Fruit fly (Drosophila melanogaster) whole organism, embryonic: Measurements from ENCODE around the gene Vps52.

Experiments used
- Antp ChIP-seq: fragments of 200-800 bp; sonication (Bioruptor generic); optimal IDR thresholded peaks from 3 replicates; lab custom pipeline; 2016; ENCODE audit warnings: missing biosample characterization, missing genetic modification characterization
- CG1024 ChIP-seq: fragments of 200-800 bp; sonication (Bioruptor generic); IDR thresholded peaks from 2 replicates; pipeline ENCODE4 v1.3.6; 2022; ENCODE audit warnings: missing biosample characterization, missing genetic modification characterization
- CG10431 ChIP-seq: fragments of 200-800 bp; sonication (Bioruptor generic); optimal IDR thresholded peaks from 3 replicates; lab custom pipeline; 2018; ENCODE audit warnings: missing biosample characterization, mild to moderate bottlenecking, missing genetic modification characterization
- CG10959 ChIP-seq: fragments of 200-800 bp; sonication (Bioruptor generic); IDR thresholded peaks from 2 replicates; pipeline ENCODE4 v1.3.6; 2022; ENCODE audit warnings: missing biosample characterization, missing genetic modification characterization
- CG11695 ChIP-seq: fragments of 200-800 bp; sonication (Bioruptor generic); IDR thresholded peaks from 3 replicates; pipeline ENCODE4 v1.3.6; 2022; ENCODE audit warnings: missing biosample characterization, missing genetic modification characterization
- CG11723 ChIP-seq: fragments of 200-800 bp; sonication (Bioruptor generic); optimal IDR thresholded peaks from 2 replicates; lab custom pipeline; 2017; ENCODE audit warnings: missing biosample characterization, mild to moderate bottlenecking, missing genetic modification characterization
- CG12236 ChIP-seq: fragments of 200-800 bp; sonication (Bioruptor generic); optimal IDR thresholded peaks from 2 replicates; lab custom pipeline; 2016; ENCODE audit warnings: missing biosample characterization, missing genetic modification characterization
- CG12659 ChIP-seq: fragments of 200-800 bp; sonication (Bioruptor generic); optimal IDR thresholded peaks from 3 replicates; lab custom pipeline; 2017; ENCODE audit warnings: mild to moderate bottlenecking, missing biosample characterization, missing genetic modification reagents, missing genetic modification characterization
- CG12769 ChIP-seq: fragments of 200-800 bp; sonication (Bioruptor generic); optimal IDR thresholded peaks from 2 replicates; lab custom pipeline; 2019; ENCODE audit warnings: missing biosample characterization, mild to moderate bottlenecking, missing genetic modification characterization, moderate library complexity
- CG13296 ChIP-seq: fragments of 200-800 bp; sonication (Bioruptor generic); optimal IDR thresholded peaks from 3 replicates; lab custom pipeline; 2018; ENCODE audit warnings: missing biosample characterization, mild to moderate bottlenecking, missing genetic modification characterization
- CG14441 ChIP-seq: fragments of 200-800 bp; sonication (Bioruptor generic); IDR thresholded peaks from 2 replicates; pipeline ENCODE4 v1.3.6; 2022; ENCODE audit warnings: missing biosample characterization, missing genetic modification characterization
- CG15011 ChIP-seq: fragments of 200-800 bp; sonication (Bioruptor generic); optimal IDR thresholded peaks from 3 replicates; lab custom pipeline; 2018; ENCODE audit warnings: missing biosample characterization, mild to moderate bottlenecking, missing genetic modification characterization
- CG17328 ChIP-seq: fragments of 200-800 bp; sonication (Bioruptor generic); IDR thresholded peaks from 2 replicates; pipeline ENCODE4 v1.3.6; 2022; ENCODE audit warnings: missing biosample characterization, missing genetic modification characterization
- CG17359 ChIP-seq: fragments of 200-800 bp; sonication (Bioruptor generic); optimal IDR thresholded peaks from 3 replicates; lab custom pipeline; 2018; ENCODE audit warnings: missing biosample characterization, mild to moderate bottlenecking, missing genetic modification characterization, moderate library complexity
- CG17385 ChIP-seq: fragments of 200-800 bp; sonication (Bioruptor generic); optimal IDR thresholded peaks from 3 replicates; lab custom pipeline; 2018; ENCODE audit warnings: missing biosample characterization, mild to moderate bottlenecking, missing genetic modification characterization
- CG2116 ChIP-seq: fragments of 200-800 bp; sonication (Bioruptor generic); optimal IDR thresholded peaks from 3 replicates; lab custom pipeline; 2018; ENCODE audit warnings: missing biosample characterization, mild to moderate bottlenecking, missing genetic modification characterization
- CG2712 ChIP-seq: fragments of 200-800 bp; optimal IDR thresholded peaks from 3 replicates; lab custom pipeline; 2019; ENCODE audit warnings: missing biosample characterization, mild to moderate bottlenecking, missing genetic modification characterization, moderate library complexity
- CG2889 ChIP-seq: fragments of 200-800 bp; sonication (Bioruptor generic); IDR thresholded peaks from 3 replicates; pipeline ENCODE4 v1.3.6; 2022; ENCODE audit warnings: missing biosample characterization, missing genetic modification characterization
- CG33557 ChIP-seq: fragments of 200-800 bp; sonication (Bioruptor generic); optimal IDR thresholded peaks from 2 replicates; lab custom pipeline; 2019; ENCODE audit warnings: missing biosample characterization, mild to moderate bottlenecking, missing genetic modification characterization, moderate library complexity
- CG5953 ChIP-seq: fragments of 200-800 bp; sonication (Bioruptor generic); IDR thresholded peaks from 2 replicates; pipeline ENCODE4 v1.3.6; 2022; ENCODE audit warnings: missing biosample characterization, missing genetic modification characterization
- CG6254 ChIP-seq: fragments of 200-800 bp; sonication (Bioruptor generic); optimal IDR thresholded peaks from 3 replicates; lab custom pipeline; 2017; ENCODE audit warnings: mild to moderate bottlenecking, missing biosample characterization, missing genetic modification reagents, missing genetic modification characterization
- CG6683 ChIP-seq: fragments of 200-800 bp; sonication (Bioruptor generic); optimal IDR thresholded peaks from 2 replicates; lab custom pipeline; 2017; ENCODE audit warnings: missing biosample characterization, mild to moderate bottlenecking, missing genetic modification characterization, missing genetic modification reagents
- CG6689 ChIP-seq: fragments of 200-800 bp; sonication (Bioruptor generic); IDR thresholded peaks from 2 replicates; pipeline ENCODE4 v1.3.6; 2022; ENCODE audit warnings: missing biosample characterization, missing genetic modification characterization
- CG8089 ChIP-seq: fragments of 200-800 bp; sonication (Bioruptor generic); optimal IDR thresholded peaks from 3 replicates; lab custom pipeline; 2016; ENCODE audit warnings: missing biosample characterization, missing genetic modification characterization
- CG8924 ChIP-seq: fragments of 200-800 bp; optimal IDR thresholded peaks from 3 replicates; lab custom pipeline; 2019; ENCODE audit warnings: missing biosample characterization, mild to moderate bottlenecking, missing genetic modification characterization, moderate library complexity
- CG9437 ChIP-seq: fragments of 200-800 bp; sonication (Bioruptor generic); optimal IDR thresholded peaks from 2 replicates; lab custom pipeline; 2018; ENCODE audit warnings: missing biosample characterization, mild to moderate bottlenecking, missing genetic modification characterization
- CG9932 ChIP-seq: fragments of 200-800 bp; sonication (Bioruptor generic); IDR thresholded peaks from 2 replicates; pipeline ENCODE4 v1.3.6; 2022; ENCODE audit warnings: missing biosample characterization, missing genetic modification characterization
- CkIIα-i1 ChIP-seq: fragments of 200-800 bp; sonication (Bioruptor generic); IDR thresholded peaks from 2 replicates; pipeline ENCODE4 v1.3.6; 2022; ENCODE audit warnings: missing biosample characterization, missing genetic modification characterization
- D ChIP-seq, 2 experiments: fragments of 200-800 bp in 1 of 2; fragments of >200 bp in 1 of 2; sonication (Bioruptor generic) in 1 of 2; optimal IDR thresholded peaks; 2 replicates in 1 of 2; 3 replicates in 1 of 2; lab custom pipeline; 2017; ENCODE audit warnings: mild to moderate bottlenecking in 1 of 2, missing biosample characterization in 1 of 2, missing genetic modification characterization in 1 of 2, missing genetic modification reagents in 1 of 2
- Dek ChIP-seq: fragments of 200-800 bp; sonication (Bioruptor generic); optimal IDR thresholded peaks from 3 replicates; lab custom pipeline; 2019; ENCODE audit warnings: missing biosample characterization, mild to moderate bottlenecking, missing genetic modification characterization, moderate library complexity
- Eip74EF ChIP-seq, 2 experiments: fragments of 200-800 bp in 1 of 2; fragments of >200 bp in 1 of 2; sonication (Bioruptor generic) in 1 of 2; optimal IDR thresholded peaks; 2 replicates each; lab custom pipeline; 2017 to 2019; ENCODE audit warnings: missing biosample characterization in 2 of 2, missing genetic modification characterization in 2 of 2, mild to moderate bottlenecking in 1 of 2, moderate library complexity in 1 of 2
- Ets65A ChIP-seq: fragments of 200-800 bp; sonication (Bioruptor generic); peaks from one replicate; lab custom pipeline; 2016; ENCODE audit warnings: missing biosample characterization, missing genetic modification characterization
- Fer1 ChIP-seq: fragments of 200-800 bp; sonication (Bioruptor generic); optimal IDR thresholded peaks from 2 replicates; lab custom pipeline; 2017; ENCODE audit warnings: missing biosample characterization, mild to moderate bottlenecking, missing genetic modification characterization
- GATAe ChIP-seq: fragments of 200-800 bp; sonication (Bioruptor generic); conservative IDR thresholded peaks from 2 replicates; pipeline ENCODE4 v1.3.6; 2022; ENCODE audit warnings: missing biosample characterization, missing genetic modification characterization
- HmgZ ChIP-seq: fragments of 200-800 bp; sonication (Bioruptor generic); optimal IDR thresholded peaks from 2 replicates; lab custom pipeline; 2018; ENCODE audit warnings: missing biosample characterization, mild to moderate bottlenecking, missing genetic modification characterization
- Lpt ChIP-seq: fragments of >200 bp; optimal IDR thresholded peaks from 2 replicates; lab custom pipeline; 2018; ENCODE audit warnings: missing biosample characterization, missing genetic modification characterization
- NK7.1 ChIP-seq: fragments of 200-800 bp; sonication (Bioruptor generic); optimal IDR thresholded peaks from 3 replicates; lab custom pipeline; 2016; ENCODE audit warnings: missing biosample characterization, missing genetic modification characterization
- NfI ChIP-seq: fragments of 200-800 bp; sonication (Bioruptor generic); optimal IDR thresholded peaks from 3 replicates; lab custom pipeline; 2018; ENCODE audit warnings: missing biosample characterization, mild to moderate bottlenecking, missing genetic modification characterization, moderate library complexity
- Tbp ChIP-seq: fragments of >200 bp; optimal IDR thresholded peaks from 2 replicates; lab custom pipeline; 2018; ENCODE audit warnings: missing biosample characterization, missing genetic modification characterization
- ase ChIP-seq: fragments of 200-800 bp; sonication (Bioruptor generic); IDR thresholded peaks from 3 replicates; pipeline ENCODE4 v1.3.6; 2022; ENCODE audit warnings: missing biosample characterization, missing genetic modification characterization
- cg ChIP-seq: fragments of 200-800 bp; sonication (Bioruptor generic); optimal IDR thresholded peaks from 3 replicates; lab custom pipeline; 2019; ENCODE audit warnings: missing biosample characterization, mild to moderate bottlenecking, missing genetic modification characterization, moderate library complexity
- chinmo ChIP-seq: fragments of 200-800 bp; sonication (Bioruptor generic); IDR thresholded peaks from 4 replicates; pipeline ENCODE4 v1.3.6; 2022; ENCODE audit warnings: missing biosample characterization, missing genetic modification characterization; ENCODE audit not compliant: partially characterized antibody
- chm ChIP-seq: fragments of 200-800 bp; sonication (Bioruptor generic); IDR thresholded peaks from 2 replicates; pipeline ENCODE4 v1.3.6; 2022; ENCODE audit warnings: missing biosample characterization, missing genetic modification characterization
- gsb-n ChIP-seq: fragments of 200-800 bp; sonication (Bioruptor generic); optimal IDR thresholded peaks from 3 replicates; lab custom pipeline; 2018; ENCODE audit warnings: missing biosample characterization, mild to moderate bottlenecking, missing genetic modification characterization
- mld ChIP-seq: fragments of 200-800 bp; sonication (Bioruptor generic); IDR thresholded peaks from 3 replicates; pipeline ENCODE4 v1.3.6; 2022; ENCODE audit warnings: missing biosample characterization, missing genetic modification characterization; ENCODE audit not compliant: partially characterized antibody
- otp ChIP-seq: fragments of 200-800 bp; sonication (Bioruptor generic); IDR thresholded peaks from 3 replicates; pipeline ENCODE4, ENCODE4 v1.3.6; 2022; ENCODE audit warnings: missing biosample characterization, missing genetic modification characterization
- sim ChIP-seq: fragments of 200-800 bp; sonication (Bioruptor generic); IDR thresholded peaks from 2 replicates; pipeline ENCODE4 v1.3.6; 2022; ENCODE audit warnings: missing biosample characterization, missing genetic modification characterization
- unpg ChIP-seq: fragments of 200-800 bp; sonication (Bioruptor generic); optimal IDR thresholded peaks from 3 replicates; lab custom pipeline; 2018; ENCODE audit warnings: missing biosample characterization, mild to moderate bottlenecking, missing genetic modification characterization, moderate library complexity

Gene Vps52

dm6 chr2L:5546207-5546517 lies 22.5 kb upstream of the Vps52 start (continued):
- TF ChIP-seq CG12769 (peak; percentile 5), CG15011 (GFP tag; lab: Kevin White, UChicago) (no peak), CG2116 (no peak)

- TF ChIP-seq Lpt (GFP tag; lab: Kevin White, UChicago) (no peak), CG1024 (GFP tag; lab: Robert Waterston, UW) (0 out of 2 replicates have a peak, but pooled peaks have one; percentile 6), CG6689 (peak; percentile 46), CkIIα-i1 (GFP tag; lab: Robert Waterston, UW) (no peak), Antp (peak; percentile 49), chm (GFP tag; lab: Robert Waterston, UW) (peak; percentile 36; the same call in 1 of the 2 replicates), CG10431 (GFP tag; lab: Kevin White, UChicago) (no peak), CG11723 (GFP tag; lab: Kevin White, UChicago) (no peak), NK7.1 (GFP tag; lab: Kevin White, UChicago) (no peak), unpg (GFP tag; lab: Kevin White, UChicago) (peak; percentile 59), Dek (tag; lab: Kevin White, UChicago) (peak; percentile 39), GATAe (GFP tag; lab: Robert Waterston, UW) (no peak), CG6254 (GFP tag; lab: Kevin White, UChicago) (no peak), CG9437 (GFP tag; lab: Kevin White, UChicago) (peak; percentile 4), gsb-n (tag; lab: Kevin White, UChicago) (no peak), CG17328 (peak; percentile 52), otp (GFP tag; lab: Robert Waterston, UW) (0 out of 3 replicates have a peak, but pooled peaks have one; percentile 18), D (optimal IDR thresholded peaks at IDR 0.05; lab: Kevin White, UChicago) (no peak), D (GFP tag; optimal IDR thresholded peaks at IDR 0.05; lab: Kevin White, UChicago) (no peak), sim (0 out of 2 replicates have a peak, but pooled peaks have one; percentile 7), chinmo (GFP tag; lab: Robert Waterston, UW) (peak; percentile 70; the same call in 2 of the 4 replicates), CG6683 (GFP tag; lab: Kevin White, UChicago) (no peak), mld (GFP tag; lab: Robert Waterston, UW) (no peak), CG8089 (GFP tag; lab: Kevin White, UChicago) (peak; percentile 21), CG17385 (GFP tag; lab: Kevin White, UChicago) (peak; percentile 54), CG2712 (tag; lab: Kevin White, UChicago) (peak; percentile 47), CG9932 (GFP tag; lab: Robert Waterston, UW) (peak; percentile 81), CG12659 (GFP tag; lab: Kevin White, UChicago) (peak; percentile 37), CG13296 (GFP tag; lab: Kevin White, UChicago) (peak; percentile 26), NfI (GFP tag; lab: Kevin White, UChicago) (peak; percentile 45), HmgZ (tag; lab: Kevin White, UChicago) (peak; percentile 57), CG14441 (GFP tag; lab: Robert Waterston, UW) (peak; percentile 65), Tbp (GFP tag; lab: Kevin White, UChicago) (no peak), ase (GFP tag; lab: Robert Waterston, UW) (peak; percentile 42; the same call in 1 of the 3 replicates), CG12236 (GFP tag; lab: Kevin White, UChicago) (no peak), CG33557 (GFP tag; lab: Kevin White, UChicago) (no peak), CG11695 (GFP tag; lab: Robert Waterston, UW) (peak; percentile 70), CG10959 (GFP tag; lab: Robert Waterston, UW) (no peak), CG5953 (GFP tag; lab: Robert Waterston, UW) (0 out of 2 replicates have a peak, but pooled peaks have one; percentile 36), CG17359 (tag; lab: Kevin White, UChicago) (peak; percentile 44), CG8924 (tag; lab: Kevin White, UChicago) (peak; percentile 43), Fer1 (GFP tag; lab: Kevin White, UChicago) (peak; percentile 68), CG2889 (0 out of 3 replicates have a peak, but pooled peaks have one; percentile 32), cg (peak; percentile 88), Eip74EF (GFP tag; optimal IDR thresholded peaks at IDR 0.05; lab: Kevin White, UChicago) (peak in 1 of 2 experiments; percentile 22), Ets65A (peak; percentile 78)
Observed at dm6 chr2L:5542944-5543515, 19.3 kb upstream of the Vps52 start.
